Worm (Caenorhabditis elegans) whole organism, early embryonic: ENCODE data around the gene sax-7.

Source experiments
- B0310.2 ChIP-seq: sonication (generic microtip); optimal IDR thresholded peaks from 2 replicates; lab custom pipeline; 2016; ENCODE audit warnings: mild to moderate bottlenecking, missing genetic modification characterization, missing compliant biosample characterization
- F13C5.2 ChIP-seq: sonication (generic microtip); optimal IDR thresholded peaks from 2 replicates; lab custom pipeline; 2017; ENCODE audit warnings: mild to moderate bottlenecking, missing genetic modification characterization, inconsistent platforms, missing compliant biosample characterization
- aly-1 ChIP-seq: sonication (generic microtip); optimal IDR thresholded peaks from 2 replicates; lab custom pipeline; 2016; ENCODE audit warnings: missing genetic modification characterization, missing compliant biosample characterization
- ama-1 ChIP-seq: fragments of 150-350 bp; optimal IDR thresholded peaks from 2 replicates; lab custom pipeline; 2014
- ceh-13 ChIP-seq: fragments of 200-800 bp; sonication (Bioruptor generic); optimal IDR thresholded peaks from 2 replicates; lab custom pipeline; 2018; ENCODE audit warnings: mild to moderate bottlenecking, missing genetic modification characterization, missing compliant biosample characterization
- ceh-36 ChIP-seq: sonication (generic microtip); optimal IDR thresholded peaks from 2 replicates; lab custom pipeline; 2016; ENCODE audit warnings: missing genetic modification characterization, inconsistent platforms, missing compliant biosample characterization
- ets-7 ChIP-seq: sonication (generic microtip); optimal IDR thresholded peaks from 2 replicates; lab custom pipeline; 2016; ENCODE audit warnings: missing genotype, missing genetic modification characterization, missing compliant biosample characterization
- flt-1 ChIP-seq: fragments of 200-800 bp; sonication (Bioruptor generic); IDR thresholded peaks from 2 replicates; pipeline ENCODE4 v1.3.6; 2022; ENCODE audit warnings: missing genetic modification characterization, missing compliant biosample characterization
- hmbx-1 ChIP-seq: sonication (generic microtip); optimal IDR thresholded peaks from 2 replicates; lab custom pipeline; 2016; ENCODE audit warnings: mild to moderate bottlenecking, missing genetic modification characterization, missing compliant biosample characterization
- hmg-4 ChIP-seq: fragments of 200-800 bp; sonication (Bioruptor generic); optimal IDR thresholded peaks from 2 replicates; lab custom pipeline; 2018; ENCODE audit warnings: mild to moderate bottlenecking, missing genetic modification characterization, missing compliant biosample characterization
- hnd-1 ChIP-seq: sonication (generic microtip); optimal IDR thresholded peaks from 2 replicates; lab custom pipeline; 2016; ENCODE audit warnings: missing genetic modification characterization, missing compliant biosample characterization
- pes-1 ChIP-seq: fragments of 200-800 bp; sonication (Bioruptor generic); IDR thresholded peaks from 2 replicates; pipeline ENCODE4 v1.3.6; 2022; ENCODE audit warnings: missing genetic modification reagents, missing genetic modification characterization, missing compliant biosample characterization
- scrt-1 ChIP-seq: fragments of 200-800 bp; sonication (Bioruptor generic); IDR thresholded peaks from 2 replicates; pipeline ENCODE4 v1.3.6; 2022; ENCODE audit warnings: missing genetic modification characterization, missing compliant biosample characterization
- sea-1 ChIP-seq: fragments of 200-800 bp; sonication (Bioruptor generic); conservative IDR thresholded peaks from 2 replicates; pipeline ENCODE4 v1.3.6; 2022; ENCODE audit warnings: missing genetic modification characterization, missing compliant biosample characterization
- tbx-11 ChIP-seq: fragments of 200-800 bp; sonication (Bioruptor generic); IDR thresholded peaks from 2 replicates; pipeline ENCODE4 v1.3.6; 2022; ENCODE audit warnings: missing genetic modification characterization, missing compliant biosample characterization
- tbx-37 ChIP-seq: fragments of 200-800 bp; sonication (Bioruptor generic); conservative IDR thresholded peaks from 2 replicates; pipeline ENCODE4 v1.3.6; 2022; ENCODE audit warnings: missing genetic modification reagents, missing genetic modification characterization, missing compliant biosample characterization
- tra-4 ChIP-seq: sonication (generic microtip); optimal IDR thresholded peaks from 2 replicates; lab custom pipeline; 2017; ENCODE audit warnings: missing genetic modification characterization, missing compliant biosample characterization

sax-7 gene

DNA sequence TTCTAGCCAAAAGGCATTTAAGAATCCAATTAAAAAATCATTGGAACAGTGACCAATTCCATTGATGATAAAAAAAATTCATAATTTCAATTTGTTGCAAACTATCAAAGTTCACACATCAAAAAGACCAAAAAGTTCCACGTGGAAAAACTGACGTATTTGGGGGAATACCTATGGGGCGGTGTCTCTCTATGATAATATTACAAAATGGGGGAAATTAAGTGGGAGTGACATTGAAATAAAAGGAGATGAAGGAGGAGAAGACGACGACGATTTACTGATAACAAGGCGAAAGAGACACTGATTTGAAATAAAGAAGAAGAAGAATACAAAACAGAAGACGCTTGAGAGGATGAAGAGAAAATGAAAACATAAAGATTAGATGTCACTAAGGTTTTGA, 36.1 kb upstream of the sax-7 start:
- TF ChIP-seq F13C5.2: no peak
- TF ChIP-seq scrt-1: no peak
- TF ChIP-seq ets-7 (tag; lab: Kevin White, UChicago): no peak
- no peak for TF ChIP-seq ceh-36 (tag; lab: Kevin White, UChicago)
- no peak for TF ChIP-seq ama-1 (lab: Kevin White, UChicago)
- TF ChIP-seq flt-1 (GFP tag; lab: Robert Waterston, UW): no peak
- TF ChIP-seq hnd-1 (tag; lab: Kevin White, UChicago): no peak
- TF ChIP-seq tra-4 (tag; lab: Kevin White, UChicago): no peak
- TF ChIP-seq B0310.2: no peak
- no peak for TF ChIP-seq sea-1 (GFP tag; lab: Robert Waterston, UW)
- no peak for TF ChIP-seq aly-1
- no peak for TF ChIP-seq tbx-11 (GFP tag; lab: Robert Waterston, UW)
- no peak for TF ChIP-seq hmbx-1
- TF ChIP-seq tbx-37: no peak
- no peak for TF ChIP-seq ceh-13 (GFP tag; lab: Kevin White, UChicago)
- TF ChIP-seq pes-1: no peak
- no peak for TF ChIP-seq hmg-4 (GFP tag; lab: Kevin White, UChicago)

DNA sequence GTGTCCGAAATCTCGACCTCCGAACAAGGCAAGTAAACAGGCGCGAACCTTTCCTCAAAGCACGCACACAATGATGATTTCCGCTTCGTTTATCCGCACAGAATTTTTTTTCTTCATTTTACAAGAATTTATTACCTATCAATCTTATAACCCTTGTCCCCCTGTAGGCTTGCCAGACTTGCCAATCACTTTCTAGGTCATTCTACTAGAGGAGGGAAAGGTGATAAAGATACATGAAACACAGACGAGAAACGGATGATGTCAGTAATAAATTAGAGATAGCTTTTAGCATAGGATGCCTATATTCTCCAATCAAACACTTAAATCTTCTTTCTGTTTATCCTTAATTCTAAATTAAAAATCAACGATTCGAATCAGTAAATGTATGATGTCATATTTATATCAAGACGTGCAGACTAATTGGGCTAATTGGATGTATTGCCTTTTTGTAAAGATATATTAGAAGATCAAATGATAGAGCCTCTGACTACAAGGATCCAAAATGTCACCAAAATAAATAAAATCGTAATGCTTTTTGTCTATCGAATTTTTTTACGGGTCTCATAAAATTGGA, 35.1 kb upstream of the sax-7 start:
- TF ChIP-seq ets-7 (tag; lab: Kevin White, UChicago): no peak
- no peak for TF ChIP-seq hnd-1 (tag; lab: Kevin White, UChicago)
- TF ChIP-seq aly-1: no peak
- TF ChIP-seq sea-1 (GFP tag; lab: Robert Waterston, UW): no peak
- no peak for TF ChIP-seq scrt-1
- TF ChIP-seq ama-1 (lab: Kevin White, UChicago): no peak
- TF ChIP-seq tbx-11 (GFP tag; lab: Robert Waterston, UW): no peak
- TF ChIP-seq hmbx-1: no peak
- TF ChIP-seq B0310.2: no peak
- no peak for TF ChIP-seq flt-1 (GFP tag; lab: Robert Waterston, UW)
- no peak for TF ChIP-seq F13C5.2

DNA sequence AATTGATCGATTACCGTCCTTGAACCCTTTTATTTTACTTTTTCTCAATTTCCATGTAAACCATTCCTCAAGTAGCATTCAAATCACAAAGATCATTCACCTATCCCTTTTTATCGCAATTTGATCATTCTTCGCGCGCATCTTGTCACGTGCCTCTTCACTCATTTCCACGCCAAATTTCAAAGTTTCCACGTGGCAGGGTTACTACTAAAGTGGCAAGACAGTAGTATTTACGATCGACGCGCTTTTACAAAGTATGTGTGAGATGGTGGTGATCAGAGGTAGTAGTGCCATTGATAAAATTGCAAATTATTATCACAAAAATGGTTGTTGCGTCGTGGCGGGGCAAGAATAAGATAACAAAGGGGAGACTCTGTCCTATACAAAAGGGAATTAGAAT, 34.1 kb upstream of the sax-7 start:
- TF ChIP-seq hnd-1 (tag; lab: Kevin White, UChicago) (no peak), ceh-36 (tag; lab: Kevin White, UChicago) (no peak), F13C5.2 (no peak), tbx-37 (no peak), ama-1 (lab: Kevin White, UChicago) (no peak)

DNA sequence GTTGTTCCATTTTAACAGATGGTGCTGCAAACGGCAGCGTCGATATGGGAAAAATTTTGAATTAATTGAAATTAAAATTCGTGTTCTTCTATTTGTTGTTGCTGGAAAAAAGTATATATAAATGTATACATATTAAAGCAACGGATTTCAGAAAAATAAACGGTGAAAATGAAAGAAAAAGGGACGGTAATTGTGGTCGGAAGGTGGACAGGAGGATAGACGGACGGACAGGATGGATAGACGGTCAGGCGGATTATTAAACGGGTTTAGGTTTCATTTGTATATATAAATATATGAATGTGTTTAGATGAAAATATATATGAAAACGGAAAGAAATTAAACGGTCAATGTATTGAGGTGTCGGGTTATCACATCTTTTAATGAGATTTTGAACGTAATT, 33.0 kb upstream of the sax-7 start, which contains the start of gene nhr-31:
nhr-31 (minus strand) TSS at position 101 of the 400 bp plus-strand sequence.
- TF ChIP-seq ama-1 (lab: Kevin White, UChicago) (no peak), aly-1 (no peak), tra-4 (tag; lab: Kevin White, UChicago) (no peak), ceh-36 (tag; lab: Kevin White, UChicago) (no peak), hmg-4 (GFP tag; lab: Kevin White, UChicago) (no peak), B0310.2 (no peak), hnd-1 (tag; lab: Kevin White, UChicago) (no peak), tbx-37 (no peak), flt-1 (GFP tag; lab: Robert Waterston, UW) (no peak), scrt-1 (no peak), sea-1 (GFP tag; lab: Robert Waterston, UW) (no peak), pes-1 (no peak), ets-7 (tag; lab: Kevin White, UChicago) (no peak), hmbx-1 (no peak), tbx-11 (GFP tag; lab: Robert Waterston, UW) (no peak), ceh-13 (GFP tag; lab: Kevin White, UChicago) (no peak), F13C5.2 (no peak)

DNA sequence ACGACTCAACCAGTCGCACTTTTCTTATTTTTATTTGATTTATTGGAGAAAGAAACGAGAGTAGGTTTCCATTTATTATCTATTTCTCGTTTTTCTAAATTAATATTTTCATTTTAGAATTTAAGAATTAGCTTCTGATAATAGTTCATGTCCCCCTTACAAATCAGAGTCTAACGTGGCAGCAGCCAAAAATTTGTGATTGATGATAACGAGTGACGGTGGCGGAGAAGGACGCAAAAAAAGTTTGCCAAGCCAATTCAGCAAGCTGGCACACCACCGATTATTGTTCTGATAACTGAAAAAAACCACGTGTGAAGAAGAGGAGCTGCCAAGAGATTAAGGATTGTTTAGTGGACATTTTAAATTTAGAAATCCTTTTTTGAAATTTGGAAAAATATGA, 32.4 kb upstream of the sax-7 start:
- no peak for TF ChIP-seq tra-4 (tag; lab: Kevin White, UChicago)
- TF ChIP-seq flt-1 (GFP tag; lab: Robert Waterston, UW): no peak
- TF ChIP-seq ets-7 (tag; lab: Kevin White, UChicago): no peak
- TF ChIP-seq aly-1: no peak
- no peak for TF ChIP-seq tbx-11 (GFP tag; lab: Robert Waterston, UW)
- TF ChIP-seq hnd-1 (tag; lab: Kevin White, UChicago): no peak
- TF ChIP-seq scrt-1: no peak
- TF ChIP-seq ceh-36 (tag; lab: Kevin White, UChicago): no peak
- no peak for TF ChIP-seq F13C5.2
- TF ChIP-seq hmbx-1: no peak
- no peak for TF ChIP-seq tbx-37
- TF ChIP-seq hmg-4 (GFP tag; lab: Kevin White, UChicago): no peak
- no peak for TF ChIP-seq sea-1 (GFP tag; lab: Robert Waterston, UW)
- no peak for TF ChIP-seq B0310.2
- no peak for TF ChIP-seq ceh-13 (GFP tag; lab: Kevin White, UChicago)
- no peak for TF ChIP-seq ama-1 (lab: Kevin White, UChicago)

DNA sequence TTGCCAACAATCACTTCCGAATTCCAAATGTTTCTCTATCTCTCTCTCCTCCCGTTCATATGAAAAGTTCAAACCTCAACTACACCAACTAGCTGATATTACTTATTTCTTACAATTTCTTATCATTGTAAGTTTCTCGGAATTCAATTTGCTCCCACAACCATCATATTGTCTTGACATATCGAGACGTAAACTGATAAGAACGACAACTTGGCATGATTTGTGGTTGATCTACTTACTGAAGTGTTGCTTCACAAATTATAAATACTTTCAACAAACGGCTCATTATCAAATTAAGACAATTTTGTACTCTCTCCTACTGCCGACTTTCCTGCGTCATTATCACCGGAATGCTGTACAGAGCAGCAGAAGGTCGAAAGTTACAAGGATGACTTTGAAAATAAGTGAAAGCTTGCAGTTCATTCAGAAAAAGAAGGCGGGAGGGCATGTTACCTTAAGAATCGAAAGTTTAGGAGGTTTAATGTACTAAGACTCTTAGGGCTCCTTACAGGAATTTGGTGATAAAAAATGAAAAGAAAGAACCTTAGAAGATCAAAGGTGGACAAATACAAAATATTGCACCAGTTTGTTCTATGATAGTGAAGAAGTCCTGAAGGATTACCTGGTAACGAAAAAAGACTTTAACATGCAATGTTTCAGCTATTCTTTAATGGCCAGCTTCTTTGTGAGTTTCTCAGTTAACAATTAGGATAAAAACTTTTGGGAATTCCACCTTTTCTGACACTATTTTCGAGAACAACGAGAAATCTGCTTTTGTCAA, 30.1 kb upstream of the sax-7 start:
- TF ChIP-seq tbx-37: no peak
- no peak for TF ChIP-seq ceh-36 (tag; lab: Kevin White, UChicago)
- TF ChIP-seq scrt-1: no peak
- TF ChIP-seq tra-4 (tag; lab: Kevin White, UChicago): no peak
- TF ChIP-seq flt-1 (GFP tag; lab: Robert Waterston, UW): no peak
- no peak for TF ChIP-seq F13C5.2
- no peak for TF ChIP-seq B0310.2
- TF ChIP-seq tbx-11 (GFP tag; lab: Robert Waterston, UW): no peak
- TF ChIP-seq ama-1 (lab: Kevin White, UChicago): no peak
- no peak for TF ChIP-seq aly-1
- TF ChIP-seq ceh-13 (GFP tag; lab: Kevin White, UChicago): no peak
- TF ChIP-seq hmg-4 (GFP tag; lab: Kevin White, UChicago): no peak
- TF ChIP-seq hmbx-1: no peak
- TF ChIP-seq sea-1 (GFP tag; lab: Robert Waterston, UW): no peak
- no peak for TF ChIP-seq hnd-1 (tag; lab: Kevin White, UChicago)
- TF ChIP-seq ets-7 (tag; lab: Kevin White, UChicago): no peak
- no peak for TF ChIP-seq pes-1

DNA sequence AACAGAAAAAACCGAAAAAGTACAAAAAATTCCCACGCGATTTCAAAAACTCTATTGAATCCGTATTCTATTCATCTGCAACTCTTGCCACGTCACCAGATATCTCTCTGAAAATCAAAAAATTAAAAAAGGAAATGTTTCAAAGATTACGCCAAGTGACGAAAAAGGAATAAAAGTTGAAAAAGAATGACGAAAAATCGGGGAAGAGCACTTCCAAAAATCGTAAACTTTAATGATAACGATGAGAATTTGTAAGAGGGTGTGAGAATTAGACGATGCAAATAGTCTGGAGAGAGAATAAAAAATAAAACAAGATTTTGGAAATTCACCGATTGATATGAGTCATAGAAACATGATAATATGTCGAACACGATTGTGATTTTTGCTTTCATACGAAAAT, 28.3 kb upstream of the sax-7 start:
- no peak for TF ChIP-seq flt-1 (GFP tag; lab: Robert Waterston, UW)
- no peak for TF ChIP-seq hnd-1 (tag; lab: Kevin White, UChicago)
- TF ChIP-seq pes-1: no peak
- no peak for TF ChIP-seq B0310.2
- no peak for TF ChIP-seq tra-4 (tag; lab: Kevin White, UChicago)
- TF ChIP-seq sea-1 (GFP tag; lab: Robert Waterston, UW): no peak
- TF ChIP-seq ceh-13 (GFP tag; lab: Kevin White, UChicago): no peak
- no peak for TF ChIP-seq scrt-1
- TF ChIP-seq ets-7 (tag; lab: Kevin White, UChicago): no peak
- no peak for TF ChIP-seq tbx-11 (GFP tag; lab: Robert Waterston, UW)
- TF ChIP-seq ama-1 (lab: Kevin White, UChicago): no peak
- no peak for TF ChIP-seq ceh-36 (tag; lab: Kevin White, UChicago)
- no peak for TF ChIP-seq tbx-37
- no peak for TF ChIP-seq aly-1
- no peak for TF ChIP-seq F13C5.2
- TF ChIP-seq hmbx-1: no peak
